Fruit fly (Drosophila melanogaster) whole organism, embryonic: ENCODE data around the gene Lmpt.

Experiments used
- Adf1 ChIP-seq: fragments of 200-800 bp; sonication (Bioruptor generic); IDR thresholded peaks from 2 replicates; pipeline ENCODE4 v1.3.6; 2022; ENCODE audit warnings: missing biosample characterization, missing genetic modification characterization
- CG11723 ChIP-seq: fragments of 200-800 bp; sonication (Bioruptor generic); optimal IDR thresholded peaks from 2 replicates; lab custom pipeline; 2017; ENCODE audit warnings: missing biosample characterization, mild to moderate bottlenecking, missing genetic modification characterization
- CG13894 ChIP-seq: fragments of 200-800 bp; sonication (Bioruptor generic); optimal IDR thresholded peaks from 3 replicates; lab custom pipeline; 2018; ENCODE audit warnings: missing biosample characterization, mild to moderate bottlenecking, missing genetic modification characterization, moderate library complexity
- CG14014 ChIP-seq: fragments of 200-800 bp; sonication (Bioruptor generic); IDR thresholded peaks from 2 replicates; pipeline ENCODE4 v1.3.6; 2022; ENCODE audit warnings: missing biosample characterization, missing genetic modification characterization
- CG15073 ChIP-seq: fragments of 200-800 bp; sonication (Bioruptor generic); optimal IDR thresholded peaks from 2 replicates; lab custom pipeline; 2016; ENCODE audit warnings: missing biosample characterization, missing genetic modification characterization
- CG16813 ChIP-seq: fragments of 200-800 bp; sonication (Bioruptor generic); IDR thresholded peaks from 3 replicates; pipeline ENCODE4 v1.3.6; 2022; ENCODE audit warnings: missing biosample characterization, missing genetic modification characterization; ENCODE audit not compliant: partially characterized antibody
- CG1792 ChIP-seq: fragments of 200-800 bp; sonication (Bioruptor generic); optimal IDR thresholded peaks from 2 replicates; lab custom pipeline; 2016; ENCODE audit warnings: missing biosample characterization, missing genetic modification characterization
- CG2199 ChIP-seq: fragments of 200-800 bp; sonication (Bioruptor generic); IDR thresholded peaks from 3 replicates; pipeline ENCODE4 v1.3.6; 2022; ENCODE audit warnings: missing biosample characterization, missing genetic modification characterization
- CG2202 ChIP-seq: fragments of 200-800 bp; sonication (Bioruptor generic); optimal IDR thresholded peaks from 2 replicates; lab custom pipeline; 2018; ENCODE audit warnings: missing biosample characterization, mild to moderate bottlenecking, missing genetic modification characterization
- CG3065 ChIP-seq: fragments of 200-800 bp; sonication (Bioruptor generic); optimal IDR thresholded peaks from 2 replicates; lab custom pipeline; 2016; ENCODE audit warnings: missing biosample characterization, missing genetic modification characterization
- CG3281 ChIP-seq: fragments of 200-800 bp; sonication (Bioruptor generic); optimal IDR thresholded peaks from 3 replicates; lab custom pipeline; 2017; ENCODE audit warnings: missing biosample characterization, mild to moderate bottlenecking, missing genetic modification characterization
- CG3847 ChIP-seq: fragments of 200-800 bp; sonication (Bioruptor generic); IDR thresholded peaks from 2 replicates; pipeline ENCODE4 v1.3.6; 2022; ENCODE audit warnings: missing biosample characterization, missing genetic modification characterization
- CG4424 ChIP-seq: fragments of 200-800 bp; sonication (Bioruptor generic); optimal IDR thresholded peaks from 3 replicates; lab custom pipeline; 2016; ENCODE audit warnings: missing biosample characterization, missing genetic modification characterization
- CG5245 ChIP-seq: fragments of 200-800 bp; sonication (Bioruptor generic); optimal IDR thresholded peaks from 3 replicates; lab custom pipeline; 2016; ENCODE audit warnings: missing biosample characterization, missing genetic modification characterization
- CG6175 ChIP-seq: fragments of 200-800 bp; sonication (Bioruptor generic); IDR thresholded peaks from 3 replicates; pipeline ENCODE4 v1.3.6; 2022; ENCODE audit warnings: missing biosample characterization, missing genetic modification characterization
- CG6254 ChIP-seq: fragments of 200-800 bp; sonication (Bioruptor generic); optimal IDR thresholded peaks from 3 replicates; lab custom pipeline; 2017; ENCODE audit warnings: mild to moderate bottlenecking, missing biosample characterization, missing genetic modification reagents, missing genetic modification characterization
- CG6791 ChIP-seq: fragments of 200-800 bp; sonication (Bioruptor generic); IDR thresholded peaks from 3 replicates; pipeline ENCODE4 v1.3.6; 2022; ENCODE audit warnings: missing biosample characterization, missing genetic modification characterization; ENCODE audit not compliant: partially characterized antibody
- CG7357 ChIP-seq: fragments of 200-800 bp; sonication (Bioruptor generic); IDR thresholded peaks from 3 replicates; pipeline ENCODE4 v1.3.6; 2022; ENCODE audit warnings: missing biosample characterization, missing genetic modification characterization
- CG7839 ChIP-seq: fragments of 200-800 bp; sonication (Bioruptor generic); optimal IDR thresholded peaks from 3 replicates; lab custom pipeline; 2018; ENCODE audit warnings: missing biosample characterization, mild to moderate bottlenecking, missing genetic modification characterization, moderate library complexity
- CG8388 ChIP-seq: fragments of 200-800 bp; sonication (Bioruptor generic); optimal IDR thresholded peaks from 2 replicates; lab custom pipeline; 2019; ENCODE audit warnings: missing biosample characterization, mild to moderate bottlenecking, missing genetic modification characterization, moderate library complexity
- D ChIP-seq, 2 experiments: fragments of 200-800 bp in 1 of 2; fragments of >200 bp in 1 of 2; sonication (Bioruptor generic) in 1 of 2; optimal IDR thresholded peaks; 2 replicates in 1 of 2; 3 replicates in 1 of 2; lab custom pipeline; 2017; ENCODE audit warnings: mild to moderate bottlenecking in 1 of 2, missing biosample characterization in 1 of 2, missing genetic modification characterization in 1 of 2, missing genetic modification reagents in 1 of 2
- Doc2 ChIP-seq: fragments of 200-800 bp; sonication (Bioruptor generic); IDR thresholded peaks from 2 replicates; pipeline ENCODE4 v1.3.6; 2022; ENCODE audit warnings: missing biosample characterization, missing genetic modification characterization
- ERR ChIP-seq: fragments of 200-800 bp; sonication (Bioruptor generic); optimal IDR thresholded peaks from 2 replicates; lab custom pipeline; 2016; ENCODE audit warnings: missing biosample characterization, missing genetic modification characterization
- MBD-R2 ChIP-seq: fragments of 200-800 bp; sonication (Bioruptor generic); IDR thresholded peaks from 2 replicates; pipeline ENCODE4 v1.3.6; 2022; ENCODE audit warnings: missing biosample characterization, missing genetic modification characterization
- Myb ChIP-seq: fragments of 200-800 bp; sonication (Bioruptor generic); optimal IDR thresholded peaks from 2 replicates; lab custom pipeline; 2016; ENCODE audit warnings: missing biosample characterization, missing genetic modification characterization
- Nf-YC ChIP-seq: fragments of 200-800 bp; optimal IDR thresholded peaks from 3 replicates; lab custom pipeline; 2019; ENCODE audit warnings: missing biosample characterization, mild to moderate bottlenecking, missing genetic modification characterization, moderate library complexity
- PHDP ChIP-seq: fragments of 200-800 bp; sonication (Bioruptor generic); optimal IDR thresholded peaks from 3 replicates; lab custom pipeline; 2018; ENCODE audit warnings: missing biosample characterization, mild to moderate bottlenecking, missing genetic modification characterization, moderate library complexity
- Sry-δ ChIP-seq: fragments of 200-800 bp; sonication (Bioruptor generic); optimal IDR thresholded peaks from 2 replicates; lab custom pipeline; 2016; ENCODE audit warnings: missing biosample characterization, missing genetic modification characterization
- TFAM ChIP-seq: fragments of 200-800 bp; sonication (Bioruptor generic); optimal IDR thresholded peaks from 2 replicates; lab custom pipeline; 2017; ENCODE audit warnings: missing biosample characterization, missing genetic modification characterization, inconsistent platforms
- btn ChIP-seq: fragments of 200-800 bp; sonication (Bioruptor generic); optimal IDR thresholded peaks from 2 replicates; lab custom pipeline; 2016; ENCODE audit warnings: missing biosample characterization, missing genetic modification characterization
- cwo ChIP-seq: fragments of 200-800 bp; sonication (Bioruptor generic); optimal IDR thresholded peaks from 3 replicates; lab custom pipeline; 2017; ENCODE audit warnings: missing biosample characterization, missing genetic modification characterization, mild to moderate bottlenecking, moderate library complexity, missing genetic modification reagents
- ems ChIP-seq: fragments of 200-800 bp; sonication (Bioruptor generic); optimal IDR thresholded peaks from 3 replicates; lab custom pipeline; 2016; ENCODE audit warnings: missing biosample characterization, missing genetic modification characterization
- fd3F ChIP-seq: fragments of 200-800 bp; sonication (Bioruptor generic); optimal IDR thresholded peaks from 2 replicates; lab custom pipeline; 2018; ENCODE audit warnings: missing biosample characterization, mild to moderate bottlenecking, missing genetic modification characterization, moderate library complexity
- fd64A ChIP-seq: fragments of 200-800 bp; sonication (Bioruptor generic); optimal IDR thresholded peaks from 3 replicates; lab custom pipeline; 2018; ENCODE audit warnings: missing biosample characterization, mild to moderate bottlenecking, missing genetic modification characterization
- fd96Cb ChIP-seq: fragments of 200-800 bp; sonication (Bioruptor generic); optimal IDR thresholded peaks from 2 replicates; lab custom pipeline; 2018; ENCODE audit warnings: missing biosample characterization, mild to moderate bottlenecking, missing genetic modification characterization, moderate library complexity
- ind ChIP-seq: fragments of 200-800 bp; sonication (Bioruptor generic); optimal IDR thresholded peaks from 3 replicates; lab custom pipeline; 2016; ENCODE audit warnings: missing biosample characterization, missing genetic modification characterization
- lilli ChIP-seq: fragments of 200-800 bp; sonication (Bioruptor generic); optimal IDR thresholded peaks from 3 replicates; lab custom pipeline; 2016; ENCODE audit warnings: missing biosample characterization, missing genetic modification characterization
- lola ChIP-seq, 3 experiments: fragments of >200 bp in 2 of 3; fragments of 200-800 bp in 1 of 3; sonication (Bioruptor generic) in 1 of 3; optimal IDR thresholded peaks; 2 replicates each; lab custom pipeline; 2017 to 2019; ENCODE audit warnings: missing biosample characterization in 3 of 3, missing genetic modification characterization in 3 of 3, mild to moderate bottlenecking in 1 of 3, moderate library complexity in 1 of 3
- nerfin-2 ChIP-seq: fragments of 200-800 bp; sonication (Bioruptor generic); IDR thresholded peaks from 2 replicates; pipeline ENCODE4 v1.3.6; 2022; ENCODE audit warnings: missing biosample characterization, missing genetic modification characterization; ENCODE audit not compliant: partially characterized antibody
- pan ChIP-seq, 4 experiments: fragments of >200 bp in 3 of 4; fragments of 200-800 bp in 1 of 4; sonication (Bioruptor generic) in 1 of 4; optimal IDR thresholded peaks in 3 of 4; IDR thresholded peaks in 1 of 4; 2 replicates each; pipeline versions ENCODE4 v1.3.6 to Lab custom; 2017 to 2022; ENCODE audit warnings: missing biosample characterization in 2 of 4, missing genetic modification characterization in 2 of 4, mixed read lengths in 1 of 4
- pnt ChIP-seq: fragments of 200-800 bp; sonication (Bioruptor generic); optimal IDR thresholded peaks from 3 replicates; lab custom pipeline; 2016; ENCODE audit warnings: missing biosample characterization, missing genetic modification characterization
- ranshi ChIP-seq: fragments of 200-800 bp; sonication (Bioruptor generic); IDR thresholded peaks from 2 replicates; pipeline ENCODE4 v1.3.6; 2022; ENCODE audit warnings: missing biosample characterization, missing genetic modification characterization
- sob ChIP-seq: fragments of 200-800 bp; sonication (Bioruptor generic); IDR thresholded peaks from 2 replicates; pipeline ENCODE4 v1.3.6; 2022; ENCODE audit warnings: missing biosample characterization, missing genetic modification characterization
- stwl ChIP-seq: fragments of 200-800 bp; sonication (Bioruptor generic); optimal IDR thresholded peaks from 3 replicates; lab custom pipeline; 2018; ENCODE audit warnings: missing biosample characterization, mild to moderate bottlenecking, missing genetic modification characterization, moderate library complexity
- twi ChIP-seq: fragments of 200-800 bp; optimal IDR thresholded peaks from 2 replicates; lab custom pipeline; 2019; ENCODE audit warnings: missing biosample characterization, mild to moderate bottlenecking, missing genetic modification characterization, moderate library complexity
- wek ChIP-seq: fragments of 200-800 bp; sonication (Bioruptor generic); optimal IDR thresholded peaks from 3 replicates; lab custom pipeline; 2018; ENCODE audit warnings: missing biosample characterization, mild to moderate bottlenecking, missing genetic modification characterization, moderate library complexity
- zen2 ChIP-seq: fragments of 200-800 bp; sonication (Bioruptor generic); IDR thresholded peaks from 3 replicates; pipeline ENCODE4 v1.3.6; 2022; ENCODE audit warnings: missing biosample characterization, missing genetic modification characterization; ENCODE audit not compliant: partially characterized antibody
- zf30C ChIP-seq: fragments of 200-800 bp; sonication (Bioruptor generic); optimal IDR thresholded peaks from 3 replicates; lab custom pipeline; 2018; ENCODE audit warnings: missing biosample characterization, mild to moderate bottlenecking, missing genetic modification characterization

Gene Lmpt

DNA sequence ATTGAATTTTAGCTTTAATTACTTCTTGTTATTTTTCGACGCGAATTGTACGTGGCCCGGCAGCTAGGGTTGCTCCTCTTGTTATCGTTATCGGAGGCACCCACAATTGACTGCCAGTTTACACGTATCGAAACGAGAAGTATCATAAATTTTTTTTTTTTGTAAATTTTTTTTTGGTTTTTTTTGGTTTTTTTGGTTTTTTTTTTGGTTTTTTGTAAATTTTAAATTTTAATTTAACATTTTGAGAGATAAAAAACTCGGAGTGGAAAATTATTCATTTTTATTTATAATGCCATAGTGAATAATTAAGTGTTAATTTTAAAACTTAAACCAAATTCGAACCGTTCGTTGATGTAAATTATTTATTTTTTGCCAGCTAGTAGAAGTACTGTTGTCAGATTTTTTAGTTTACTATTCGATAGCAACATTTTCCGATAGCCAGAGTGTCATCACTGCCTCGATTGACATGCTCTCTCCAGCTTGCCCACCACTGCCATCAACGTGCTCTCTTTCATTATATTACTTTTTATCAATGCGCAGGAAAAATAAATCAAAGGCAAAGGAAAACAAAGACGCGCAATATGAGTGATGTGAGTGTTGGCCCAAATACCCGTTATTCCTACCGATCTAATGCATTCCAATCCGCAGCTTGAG is 20.0 kb upstream of the Lmpt start, which contains the start of the genes kud and Zcchc7 (continued):
- TF ChIP-seq CG4424 (GFP tag; lab: Kevin White, UChicago) (peak; percentile 52), ranshi (GFP tag; lab: Robert Waterston, UW) (no peak), MBD-R2 (GFP tag; lab: Robert Waterston, UW) (peak; percentile 39; the same call in 1 of the 2 replicates), CG7839 (no peak), CG11723 (GFP tag; lab: Kevin White, UChicago) (peak; percentile 53), zen2 (GFP tag; lab: Robert Waterston, UW) (no peak), ems (GFP tag; lab: Kevin White, UChicago) (peak; percentile 42), CG14014 (no peak), CG3847 (GFP tag; lab: Robert Waterston, UW) (peak; percentile 71), CG6254 (GFP tag; lab: Kevin White, UChicago) (no peak), wek (GFP tag; lab: Kevin White, UChicago) (no peak), CG2199 (no peak), Doc2 (GFP tag; lab: Robert Waterston, UW) (no peak), zf30C (GFP tag; lab: Kevin White, UChicago) (peak; percentile 17), CG13894 (tag; lab: Kevin White, UChicago) (no peak), stwl (peak; percentile 79), sob (GFP tag; lab: Robert Waterston, UW) (peak; percentile 62), CG8388 (peak; percentile 21), btn (GFP tag; lab: Kevin White, UChicago) (no peak), Nf-YC (tag; lab: Kevin White, UChicago) (peak; percentile 79), lilli (GFP tag; lab: Kevin White, UChicago) (peak; percentile 80), nerfin-2 (GFP tag; lab: Robert Waterston, UW) (peak; percentile 44; the same call in 1 of the 2 replicates), D (optimal IDR thresholded peaks at IDR 0.05; lab: Kevin White, UChicago) (no peak), D (GFP tag; optimal IDR thresholded peaks at IDR 0.05; lab: Kevin White, UChicago) (no peak), lola (GFP tag; optimal IDR thresholded peaks at IDR 0.05; lab: Kevin White, UChicago) (peak in 1 of 3 experiments; percentile 65), CG5245 (GFP tag; lab: Kevin White, UChicago) (no peak), CG6791 (GFP tag; lab: Robert Waterston, UW) (no peak; the same call in 2 of the 3 replicates), CG3065 (GFP tag; lab: Kevin White, UChicago) (no peak), CG6175 (GFP tag; lab: Robert Waterston, UW) (no peak), PHDP (tag; lab: Kevin White, UChicago) (peak; percentile 61), twi (peak; percentile 48), CG2202 (tag; lab: Kevin White, UChicago) (no peak), cwo (peak; percentile 37), pan (optimal IDR thresholded peaks at IDR 0.05; lab: Kevin White, UChicago) (no peak), pan (GFP tag; optimal IDR thresholded peaks at IDR 0.05 in 1 of 2, IDR thresholded peaks at IDR 0.05 in 1 of 2) (peak in 1 of 2 experiments; percentile 13), fd64A (no peak), ERR (GFP tag; lab: Kevin White, UChicago) (peak; percentile 32), fd3F (GFP tag; lab: Kevin White, UChicago) (peak; percentile 56), pnt (peak; percentile 15), Adf1 (GFP tag; lab: Robert Waterston, UW) (no peak), Sry-δ (GFP tag; lab: Kevin White, UChicago) (peak; percentile 88), TFAM (GFP tag; lab: Kevin White, UChicago) (no peak), CG16813 (GFP tag; lab: Robert Waterston, UW) (peak; percentile 51; the same call in 2 of the 3 replicates), CG3281 (GFP tag; lab: Kevin White, UChicago) (peak; percentile 64), fd96Cb (tag; lab: Kevin White, UChicago) (peak; percentile 26), CG1792 (GFP tag; lab: Kevin White, UChicago) (peak; percentile 0), CG7357 (GFP tag; lab: Robert Waterston, UW) (no peak), ind (GFP tag; lab: Kevin White, UChicago) (peak; percentile 48), CG15073 (no peak), Myb (peak; percentile 21)
